Worm (Caenorhabditis elegans) whole organism, young adult: ENCODE results near the gene F28F8.7.
A peak's percentile ranks its signal among the peaks of the same experiment; 100 is the strongest.

Experiments
- B0019.2 ChIP-seq: fragments of 200-800 bp; sonication (Bioruptor generic); conservative IDR thresholded peaks from 2 replicates; pipeline ENCODE4 v1.3.6; 2022; ENCODE audit warnings: missing genetic modification reagents, missing genetic modification characterization, missing compliant biosample characterization
- B0261.1 ChIP-seq: sonication (generic microtip); optimal IDR thresholded peaks from 2 replicates; lab custom pipeline; 2016; ENCODE audit warnings: mild to moderate bottlenecking, missing genetic modification characterization, moderate library complexity, missing compliant biosample characterization
- B0336.3 ChIP-seq: fragments of 200-800 bp; sonication (Bioruptor generic); IDR thresholded peaks from 2 replicates; pipeline ENCODE4 v1.3.6; 2022; ENCODE audit warnings: missing genetic modification characterization, missing compliant biosample characterization
- F10E7.11 ChIP-seq: sonication (generic microtip); optimal IDR thresholded peaks from 2 replicates; lab custom pipeline; 2017; ENCODE audit warnings: mild to moderate bottlenecking, missing genetic modification characterization, moderate library complexity, missing compliant biosample characterization
- F33H1.4 ChIP-seq: fragments of 200-800 bp; sonication (Bioruptor generic); IDR thresholded peaks from 2 replicates; pipeline ENCODE4 v1.3.6; 2022; ENCODE audit warnings: missing genetic modification reagents, missing genetic modification characterization, missing compliant biosample characterization
- F39B2.1 ChIP-seq: fragments of 200-800 bp; sonication (Bioruptor generic); IDR thresholded peaks from 2 replicates; pipeline ENCODE4 v1.3.6; 2022; ENCODE audit warnings: missing genetic modification reagents, missing genetic modification characterization, missing compliant biosample characterization
- F49E8.2 ChIP-seq: sonication (generic microtip); optimal IDR thresholded peaks from 3 replicates; lab custom pipeline; 2017; ENCODE audit warnings: missing genetic modification characterization, mild to moderate bottlenecking, missing compliant biosample characterization, antibody characterized with exemption, moderate library complexity; ENCODE audit not compliant: insufficient read depth
- F57A8.1 ChIP-seq: fragments of 200-800 bp; sonication (Bioruptor generic); optimal IDR thresholded peaks from 2 replicates; lab custom pipeline; 2018; ENCODE audit warnings: mild to moderate bottlenecking, missing genetic modification characterization, moderate library complexity, missing compliant biosample characterization
- F57C9.4 ChIP-seq: sonication (generic microtip); optimal IDR thresholded peaks from 2 replicates; lab custom pipeline; 2017; ENCODE audit warnings: mild to moderate bottlenecking, missing genetic modification characterization, missing compliant biosample characterization
- Y53G8AR.9 ChIP-seq: fragments of 200-800 bp; sonication (Bioruptor generic); conservative IDR thresholded peaks from 2 replicates; pipeline ENCODE4 v1.3.6; 2022; ENCODE audit warnings: missing genetic modification reagents, missing genetic modification characterization, missing compliant biosample characterization
- Y79H2A.3 ChIP-seq: fragments of 200-800 bp; sonication (Bioruptor generic); conservative IDR thresholded peaks from 2 replicates; pipeline ENCODE4 v1.3.6; 2022; ENCODE audit warnings: missing genetic modification reagents, missing genetic modification characterization, missing compliant biosample characterization
- aptf-2 ChIP-seq: fragments of 200-800 bp; sonication (Bioruptor generic); conservative IDR thresholded peaks from 2 replicates; pipeline ENCODE4 v1.3.6; 2022; ENCODE audit warnings: missing genetic modification reagents, missing genetic modification characterization, missing compliant biosample characterization
- aptf-3 ChIP-seq: fragments of 200-800 bp; sonication (Bioruptor generic); IDR thresholded peaks from 2 replicates; pipeline ENCODE4 v1.3.6; 2022; ENCODE audit warnings: missing genetic modification characterization, missing compliant biosample characterization
- atf-7 ChIP-seq: sonication (generic microtip); optimal IDR thresholded peaks from 2 replicates; lab custom pipeline; 2017; ENCODE audit warnings: mild to moderate bottlenecking, missing genetic modification characterization, missing compliant biosample characterization
- attf-3 ChIP-seq: fragments of 200-800 bp; sonication (Bioruptor generic); conservative IDR thresholded peaks from 2 replicates; pipeline ENCODE4 v1.3.6; 2022; ENCODE audit warnings: missing genetic modification reagents, missing genetic modification characterization, missing compliant biosample characterization
- bed-1 ChIP-seq: fragments of 200-800 bp; sonication (Bioruptor generic); IDR thresholded peaks from 2 replicates; pipeline ENCODE4 v1.3.6; 2022; ENCODE audit warnings: missing genetic modification reagents, missing genetic modification characterization, missing compliant biosample characterization
- ccch-3 ChIP-seq: fragments of 200-800 bp; sonication (Bioruptor generic); optimal IDR thresholded peaks from 2 replicates; lab custom pipeline; 2018; ENCODE audit warnings: mild to moderate bottlenecking, missing genetic modification characterization, missing compliant biosample characterization
- ceh-100 ChIP-seq: fragments of 200-800 bp; sonication (Bioruptor generic); IDR thresholded peaks from 2 replicates; pipeline ENCODE4 v1.3.6; 2022; ENCODE audit warnings: missing genetic modification reagents, missing genetic modification characterization, missing compliant biosample characterization
- ceh-79 ChIP-seq: sonication (generic microtip); optimal IDR thresholded peaks from 2 replicates; lab custom pipeline; 2017; ENCODE audit warnings: mild to moderate bottlenecking, missing genetic modification characterization, missing compliant biosample characterization
- die-1 ChIP-seq: sonication (generic microtip); optimal IDR thresholded peaks from 2 replicates; lab custom pipeline; 2016; ENCODE audit warnings: missing genotype, mild to moderate bottlenecking, missing genetic modification characterization, missing compliant biosample characterization
- dpff-1 ChIP-seq: sonication (generic microtip); optimal IDR thresholded peaks from 2 replicates; lab custom pipeline; 2017; ENCODE audit warnings: mild to moderate bottlenecking, missing genetic modification characterization, missing compliant biosample characterization
- egrh-3 ChIP-seq: fragments of 200-800 bp; sonication (Bioruptor generic); IDR thresholded peaks from 2 replicates; pipeline ENCODE4 v1.3.6; 2022; ENCODE audit warnings: missing genetic modification reagents, missing genetic modification characterization, missing compliant biosample characterization
- ets-4 ChIP-seq: fragments of 200-800 bp; sonication (Bioruptor generic); optimal IDR thresholded peaks from 2 replicates; lab custom pipeline; 2018; ENCODE audit warnings: mild to moderate bottlenecking, missing genetic modification characterization, missing compliant biosample characterization
- fkh-3 ChIP-seq: sonication (generic microtip); optimal IDR thresholded peaks from 2 replicates; lab custom pipeline; 2016; ENCODE audit warnings: mild to moderate bottlenecking, missing genetic modification characterization, missing compliant biosample characterization
- hmg-1.2 ChIP-seq: fragments of 200-800 bp; sonication (Bioruptor generic); IDR thresholded peaks from 2 replicates; pipeline ENCODE4 v1.3.6; 2022; ENCODE audit warnings: missing genetic modification reagents, missing genetic modification characterization, missing compliant biosample characterization
- hsf-1 ChIP-seq: fragments of 200-800 bp; sonication (Bioruptor generic); IDR thresholded peaks from 2 replicates; pipeline ENCODE4 v1.3.6; 2022; ENCODE audit warnings: missing genetic modification reagents, missing genetic modification characterization, missing compliant biosample characterization
- lag-1 ChIP-seq: fragments of 200-800 bp; sonication (Bioruptor generic); IDR thresholded peaks from 2 replicates; pipeline ENCODE4 v1.3.6; 2022; ENCODE audit warnings: missing genetic modification reagents, missing genetic modification characterization, missing compliant biosample characterization
- let-526 ChIP-seq: fragments of 200-800 bp; sonication (Bioruptor generic); IDR thresholded peaks from 2 replicates; pipeline ENCODE4 v1.3.6; 2022; ENCODE audit warnings: missing genetic modification reagents, missing genetic modification characterization, missing compliant biosample characterization
- let-607 ChIP-seq, 2 experiments: fragments of 200-800 bp in 1 of 2; sonication (Bioruptor generic) in 1 of 2; sonication (generic microtip) in 1 of 2; optimal IDR thresholded peaks; 2 replicates each; lab custom pipeline; 2016 to 2018; ENCODE audit warnings: mild to moderate bottlenecking in 2 of 2, missing compliant biosample characterization in 2 of 2, missing genetic modification characterization in 2 of 2, moderate library complexity in 2 of 2, missing genotype in 1 of 2
- lin-40 ChIP-seq: sonication (generic microtip); optimal IDR thresholded peaks from 2 replicates; lab custom pipeline; 2016; ENCODE audit warnings: missing genetic modification characterization, mild to moderate bottlenecking, missing compliant biosample characterization, missing genotype, missing genetic modification reagents
- lir-1 ChIP-seq: fragments of 200-800 bp; sonication (Bioruptor generic); conservative IDR thresholded peaks from 2 replicates; pipeline ENCODE4 v1.3.6; 2022; ENCODE audit warnings: missing genetic modification reagents, missing genetic modification characterization, missing compliant biosample characterization
- lsl-1 ChIP-seq: fragments of 200-800 bp; sonication (Bioruptor generic); optimal IDR thresholded peaks from 2 replicates; lab custom pipeline; 2018; ENCODE audit warnings: mild to moderate bottlenecking, missing genetic modification characterization, moderate library complexity, missing compliant biosample characterization
- madf-3 ChIP-seq: fragments of 200-800 bp; sonication (Bioruptor generic); IDR thresholded peaks from 2 replicates; pipeline ENCODE4 v1.3.6; 2022; ENCODE audit warnings: missing genetic modification reagents, missing genetic modification characterization, missing compliant biosample characterization
- mcd-1 ChIP-seq: fragments of 200-800 bp; sonication (Bioruptor generic); IDR thresholded peaks from 2 replicates; pipeline ENCODE4 v1.3.6; 2022; ENCODE audit warnings: missing genetic modification reagents, missing genetic modification characterization, missing compliant biosample characterization
- mxl-1 ChIP-seq: sonication (generic microtip); optimal IDR thresholded peaks from 2 replicates; lab custom pipeline; 2016; ENCODE audit warnings: missing genetic modification characterization, missing compliant biosample characterization
- nfya-2 ChIP-seq: fragments of 200-800 bp; sonication (Bioruptor generic); IDR thresholded peaks from 2 replicates; pipeline ENCODE4 v1.3.6; 2022; ENCODE audit warnings: missing genetic modification reagents, missing genetic modification characterization, missing compliant biosample characterization
- nhr-27 ChIP-seq: fragments of 200-800 bp; sonication (Bioruptor generic); optimal IDR thresholded peaks from 2 replicates; lab custom pipeline; 2018; ENCODE audit warnings: mild to moderate bottlenecking, missing genetic modification characterization, moderate library complexity, missing compliant biosample characterization
- nhr-80 ChIP-seq: sonication (generic microtip); optimal IDR thresholded peaks from 2 replicates; lab custom pipeline; 2016; ENCODE audit warnings: missing genetic modification characterization, missing compliant biosample characterization
- nhr-90 ChIP-seq: sonication (generic microtip); optimal IDR thresholded peaks from 2 replicates; lab custom pipeline; 2016; ENCODE audit warnings: missing genotype, mild to moderate bottlenecking, missing genetic modification characterization, missing compliant biosample characterization
- pha-4 ChIP-seq: fragments of 150-350 bp; sonication (generic microtip); optimal IDR thresholded peaks from 2 replicates; lab custom pipeline; 2014; ENCODE audit warnings: missing biosample characterization, missing genetic modification reagents, missing genetic modification characterization
- snpc-1.3 ChIP-seq: sonication (generic microtip); optimal IDR thresholded peaks from 2 replicates; lab custom pipeline; 2017; ENCODE audit warnings: missing genetic modification characterization, mild to moderate bottlenecking, missing compliant biosample characterization, antibody characterized with exemption, moderate library complexity, missing genotype, missing genetic modification reagents; ENCODE audit not compliant: insufficient read depth
- snpc-3.4 ChIP-seq: sonication (generic microtip); optimal IDR thresholded peaks from 2 replicates; lab custom pipeline; 2017; ENCODE audit warnings: missing genetic modification characterization, mild to moderate bottlenecking, missing compliant biosample characterization, antibody characterized with exemption, moderate library complexity, missing genotype, missing genetic modification reagents
- unc-62 ChIP-seq: fragments of 150-350 bp; optimal IDR thresholded peaks from 2 replicates; lab custom pipeline; 2014; ENCODE audit warnings: missing biosample characterization, missing genetic modification reagents, missing genetic modification characterization
- zfh-2 ChIP-seq: fragments of 200-800 bp; sonication (Bioruptor generic); conservative IDR thresholded peaks from 2 replicates; pipeline ENCODE4 v1.3.6; 2022; ENCODE audit warnings: missing genetic modification reagents, missing genetic modification characterization, missing compliant biosample characterization
- ztf-18 ChIP-seq: sonication (generic microtip); optimal IDR thresholded peaks from 2 replicates; lab custom pipeline; 2016; ENCODE audit warnings: missing genotype, mild to moderate bottlenecking, missing genetic modification characterization, missing compliant biosample characterization
- ztf-22 ChIP-seq: fragments of 200-800 bp; sonication (Bioruptor generic); optimal IDR thresholded peaks from 2 replicates; lab custom pipeline; 2018; ENCODE audit warnings: mild to moderate bottlenecking, missing genetic modification characterization, moderate library complexity, missing compliant biosample characterization
- ztf-28 ChIP-seq: fragments of 200-800 bp; sonication (Bioruptor generic); IDR thresholded peaks from 2 replicates; pipeline ENCODE4 v1.3.6; 2022; ENCODE audit warnings: missing genetic modification reagents, missing genetic modification characterization, missing compliant biosample characterization
- ztf-6 ChIP-seq: fragments of 200-800 bp; sonication (Bioruptor generic); IDR thresholded peaks from 2 replicates; pipeline ENCODE4 v1.3.6; 2022; ENCODE audit warnings: missing genetic modification reagents, missing genetic modification characterization, missing compliant biosample characterization

The F28F8.7 gene

DNA sequence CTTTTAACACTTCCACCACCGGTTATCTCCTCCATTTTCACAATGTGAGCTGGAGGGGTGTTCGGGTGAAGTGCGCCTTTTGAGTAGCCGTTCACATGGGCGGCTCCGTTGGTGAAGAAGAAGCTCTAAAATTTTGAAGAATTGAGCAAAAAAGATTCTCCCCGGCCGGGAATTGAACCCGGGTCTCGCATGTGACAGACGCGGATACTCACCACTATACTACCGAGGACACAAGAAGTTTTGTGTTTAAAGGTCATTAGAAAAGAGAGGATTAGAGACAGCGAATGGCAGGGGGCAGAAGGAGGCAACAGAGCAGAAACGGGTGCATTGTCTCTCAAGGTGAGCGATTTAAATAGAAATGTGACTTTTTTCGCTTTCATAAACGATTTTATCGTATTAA is 38.8 kb downstream of the F28F8.7 start (continued):
- TF ChIP-seq F39B2.1 (GFP tag; lab: Robert Waterston, UW) (no peak), madf-3 (GFP tag; lab: Robert Waterston, UW) (no peak), let-526 (GFP tag; lab: Robert Waterston, UW) (0 out of 2 replicates have a peak, but pooled peaks have one; percentile 15), F10E7.11 (tag; lab: Kevin White, UChicago) (no peak), aptf-3 (no peak), ztf-18 (tag; lab: Kevin White, UChicago) (peak; percentile 57), ztf-6 (GFP tag; lab: Robert Waterston, UW) (0 out of 2 replicates have a peak, but pooled peaks have one; percentile 71), egrh-3 (GFP tag; lab: Robert Waterston, UW) (peak; percentile 40), bed-1 (GFP tag; lab: Robert Waterston, UW) (no peak), nhr-90 (tag; lab: Kevin White, UChicago) (peak; percentile 49), ets-4 (GFP tag; lab: Kevin White, UChicago) (peak; percentile 18), hsf-1 (GFP tag; lab: Robert Waterston, UW) (peak; percentile 56; the same call in 1 of the 2 replicates), lag-1 (no peak), atf-7 (tag; lab: Kevin White, UChicago) (peak; percentile 24), nhr-27 (tag; lab: Kevin White, UChicago) (no peak), lin-40 (tag; lab: Kevin White, UChicago) (peak; percentile 47), snpc-3.4 (tag; lab: Kevin White, UChicago) (peak; percentile 38), ccch-3 (GFP tag; lab: Kevin White, UChicago) (no peak), dpff-1 (no peak), F33H1.4 (GFP tag; lab: Robert Waterston, UW) (peak; percentile 30; the same call in 1 of the 2 replicates), F49E8.2 (tag; lab: Kevin White, UChicago) (peak; percentile 19), Y79H2A.3 (GFP tag; lab: Robert Waterston, UW) (no peak), lir-1 (GFP tag; lab: Robert Waterston, UW) (no peak), B0336.3 (GFP tag; lab: Robert Waterston, UW) (peak; percentile 43; the same call in 1 of the 2 replicates), F57C9.4 (tag; lab: Kevin White, UChicago) (no peak), B0261.1 (tag; lab: Kevin White, UChicago) (peak; percentile 92), zfh-2 (GFP tag; lab: Robert Waterston, UW) (peak; percentile 25; the same call in 1 of the 2 replicates), aptf-2 (GFP tag; lab: Robert Waterston, UW) (no peak), ztf-22 (peak; percentile 36), let-607 (tag; optimal IDR thresholded peaks at IDR 0.05; lab: Kevin White, UChicago) (no peak), hmg-1.2 (GFP tag; lab: Robert Waterston, UW) (peak; percentile 81), snpc-1.3 (tag; lab: Kevin White, UChicago) (peak; percentile 67), attf-3 (GFP tag; lab: Robert Waterston, UW) (peak; percentile 63), ceh-100 (GFP tag; lab: Robert Waterston, UW) (0 out of 2 replicates have a peak, but pooled peaks have one; percentile 34), ceh-79 (tag; lab: Kevin White, UChicago) (no peak), mxl-1 (tag; lab: Kevin White, UChicago) (peak; percentile 33), Y53G8AR.9 (GFP tag; lab: Robert Waterston, UW) (no peak), F57A8.1 (GFP tag; lab: Kevin White, UChicago) (no peak), B0019.2 (GFP tag; lab: Robert Waterston, UW) (no peak), fkh-3 (tag; lab: Kevin White, UChicago) (no peak), lsl-1 (GFP tag; lab: Kevin White, UChicago) (peak; percentile 30), ztf-28 (GFP tag; lab: Robert Waterston, UW) (peak; percentile 75; the same call in 1 of the 2 replicates), nfya-2 (GFP tag; lab: Robert Waterston, UW) (no peak), unc-62 (no peak), die-1 (tag; lab: Kevin White, UChicago) (peak; percentile 81), nhr-80 (tag; lab: Kevin White, UChicago) (peak; percentile 9), mcd-1 (GFP tag; lab: Robert Waterston, UW) (peak; percentile 63), pha-4 (tag; lab: Kevin White, UChicago) (no peak)
